Worm (Caenorhabditis elegans) whole organism, young adult: ENCODE measurements around the gene prx-12.

Experiments used
- B0019.2 ChIP-seq: fragments of 200-800 bp; sonication (Bioruptor generic); conservative IDR thresholded peaks from 2 replicates; pipeline ENCODE4 v1.3.6; 2022; ENCODE audit warnings: missing genetic modification reagents, missing genetic modification characterization, missing compliant biosample characterization
- B0261.1 ChIP-seq: sonication (generic microtip); optimal IDR thresholded peaks from 2 replicates; lab custom pipeline; 2016; ENCODE audit warnings: mild to moderate bottlenecking, missing genetic modification characterization, moderate library complexity, missing compliant biosample characterization
- B0336.3 ChIP-seq: fragments of 200-800 bp; sonication (Bioruptor generic); IDR thresholded peaks from 2 replicates; pipeline ENCODE4 v1.3.6; 2022; ENCODE audit warnings: missing genetic modification characterization, missing compliant biosample characterization
- F22D6.2 ChIP-seq: sonication (generic microtip); optimal IDR thresholded peaks from 2 replicates; lab custom pipeline; 2016; ENCODE audit warnings: mild to moderate bottlenecking, missing genetic modification characterization, missing compliant biosample characterization
- F23B12.7 ChIP-seq: sonication (generic microtip); optimal IDR thresholded peaks from 2 replicates; lab custom pipeline; 2017; ENCODE audit warnings: missing genetic modification characterization, mild to moderate bottlenecking, missing compliant biosample characterization, antibody characterized with exemption, moderate library complexity; ENCODE audit not compliant: insufficient read depth
- F37B4.10 ChIP-seq: fragments of 200-800 bp; sonication (Bioruptor generic); IDR thresholded peaks from 2 replicates; pipeline ENCODE4 v1.3.6; 2022; ENCODE audit warnings: missing genetic modification characterization, missing compliant biosample characterization
- F55B11.4 ChIP-seq: sonication (generic microtip); optimal IDR thresholded peaks from 2 replicates; lab custom pipeline; 2016; ENCODE audit warnings: missing compliant biosample characterization, missing genetic modification characterization, borderline replicate concordance; ENCODE audit not compliant: insufficient read depth
- T07F8.4 ChIP-seq: sonication (generic microtip); optimal IDR thresholded peaks from 2 replicates; lab custom pipeline; 2016; ENCODE audit warnings: mild to moderate bottlenecking, missing genetic modification characterization, moderate library complexity, missing compliant biosample characterization
- T26A5.8 ChIP-seq: sonication (generic microtip); optimal IDR thresholded peaks from 2 replicates; lab custom pipeline; 2016; ENCODE audit warnings: missing genetic modification characterization, missing compliant biosample characterization
- Y53F4B.3 ChIP-seq: fragments of 200-800 bp; sonication (Bioruptor generic); IDR thresholded peaks from 2 replicates; pipeline ENCODE4 v1.3.6; 2022; ENCODE audit warnings: missing genetic modification reagents, missing genetic modification characterization, missing compliant biosample characterization
- Y53G8AR.9 ChIP-seq: fragments of 200-800 bp; sonication (Bioruptor generic); conservative IDR thresholded peaks from 2 replicates; pipeline ENCODE4 v1.3.6; 2022; ENCODE audit warnings: missing genetic modification reagents, missing genetic modification characterization, missing compliant biosample characterization
- Y67H2A.10 ChIP-seq: fragments of 200-800 bp; sonication (Bioruptor generic); conservative IDR thresholded peaks from 2 replicates; pipeline ENCODE4 v1.3.6; 2022; ENCODE audit warnings: missing genetic modification reagents, missing genetic modification characterization, missing compliant biosample characterization
- ama-1 ChIP-seq, 3 experiments: fragments of 150-350 bp in 1 of 3; sonication (generic microtip) in 2 of 3; optimal IDR thresholded peaks; 2 replicates each; lab custom pipeline; 2014 to 2018; ENCODE audit warnings: missing biosample characterization in 2 of 3, missing genetic modification characterization in 2 of 3, missing genetic modification reagents in 2 of 3
- aptf-2 ChIP-seq: fragments of 200-800 bp; sonication (Bioruptor generic); conservative IDR thresholded peaks from 2 replicates; pipeline ENCODE4 v1.3.6; 2022; ENCODE audit warnings: missing genetic modification reagents, missing genetic modification characterization, missing compliant biosample characterization
- bed-1 ChIP-seq: fragments of 200-800 bp; sonication (Bioruptor generic); IDR thresholded peaks from 2 replicates; pipeline ENCODE4 v1.3.6; 2022; ENCODE audit warnings: missing genetic modification reagents, missing genetic modification characterization, missing compliant biosample characterization
- ceh-40 ChIP-seq: fragments of 200-800 bp; sonication (Bioruptor generic); IDR thresholded peaks from 2 replicates; pipeline ENCODE4 v1.3.6; 2022; ENCODE audit warnings: missing genetic modification characterization, missing compliant biosample characterization
- die-1 ChIP-seq: sonication (generic microtip); optimal IDR thresholded peaks from 2 replicates; lab custom pipeline; 2016; ENCODE audit warnings: missing genotype, mild to moderate bottlenecking, missing genetic modification characterization, missing compliant biosample characterization
- dox-1 ChIP-seq: fragments of 200-800 bp; sonication (Bioruptor generic); IDR thresholded peaks from 2 replicates; pipeline ENCODE4 v1.3.6; 2022; ENCODE audit warnings: missing genetic modification reagents, missing genetic modification characterization, missing compliant biosample characterization
- dpl-1 ChIP-seq: fragments of 150-350 bp; optimal IDR thresholded peaks from 2 replicates; lab custom pipeline; 2014; ENCODE audit warnings: missing biosample characterization, missing genetic modification reagents, missing genetic modification characterization
- egl-18 ChIP-seq: fragments of 200-800 bp; sonication (Bioruptor generic); IDR thresholded peaks from 2 replicates; pipeline ENCODE4 v1.3.6; 2022; ENCODE audit warnings: missing genetic modification reagents, missing genetic modification characterization, missing compliant biosample characterization
- egl-44 ChIP-seq: fragments of 200-800 bp; sonication (Bioruptor generic); IDR thresholded peaks from 2 replicates; pipeline ENCODE4 v1.3.6; 2022; ENCODE audit warnings: missing genetic modification reagents, missing genetic modification characterization, missing compliant biosample characterization
- egrh-3 ChIP-seq: fragments of 200-800 bp; sonication (Bioruptor generic); IDR thresholded peaks from 2 replicates; pipeline ENCODE4 v1.3.6; 2022; ENCODE audit warnings: missing genetic modification reagents, missing genetic modification characterization, missing compliant biosample characterization
- gei-17 ChIP-seq: fragments of 200-800 bp; sonication (Bioruptor generic); optimal IDR thresholded peaks from 2 replicates; lab custom pipeline; 2018; ENCODE audit warnings: mild to moderate bottlenecking, missing genetic modification characterization, missing compliant biosample characterization
- lin-35 ChIP-seq, 3 experiments: fragments of 150-350 bp in 2 of 3; sonication (generic microtip) in 1 of 3; optimal IDR thresholded peaks; 2 replicates each; lab custom pipeline; 2014 to 2018; ENCODE audit warnings: missing biosample characterization in 3 of 3, missing genetic modification characterization in 3 of 3, missing genetic modification reagents in 3 of 3
- lir-1 ChIP-seq: fragments of 200-800 bp; sonication (Bioruptor generic); conservative IDR thresholded peaks from 2 replicates; pipeline ENCODE4 v1.3.6; 2022; ENCODE audit warnings: missing genetic modification reagents, missing genetic modification characterization, missing compliant biosample characterization
- madf-8 ChIP-seq: fragments of 200-800 bp; sonication (Bioruptor generic); conservative IDR thresholded peaks from 2 replicates; pipeline ENCODE4 v1.3.6; 2022; ENCODE audit warnings: missing genetic modification reagents, missing genetic modification characterization, missing compliant biosample characterization
- mcd-1 ChIP-seq: fragments of 200-800 bp; sonication (Bioruptor generic); IDR thresholded peaks from 2 replicates; pipeline ENCODE4 v1.3.6; 2022; ENCODE audit warnings: missing genetic modification reagents, missing genetic modification characterization, missing compliant biosample characterization
- nfya-1 ChIP-seq: sonication (generic microtip); optimal IDR thresholded peaks from 2 replicates; lab custom pipeline; 2017; ENCODE audit warnings: antibody characterized with exemption, missing compliant biosample characterization, missing genetic modification characterization, borderline replicate concordance; ENCODE audit not compliant: insufficient read depth
- nhr-179 ChIP-seq: sonication (generic microtip); optimal IDR thresholded peaks from 2 replicates; lab custom pipeline; 2016; ENCODE audit warnings: mild to moderate bottlenecking, missing genetic modification characterization, missing compliant biosample characterization
- nhr-80 ChIP-seq: sonication (generic microtip); optimal IDR thresholded peaks from 2 replicates; lab custom pipeline; 2016; ENCODE audit warnings: missing genetic modification characterization, missing compliant biosample characterization
- nhr-90 ChIP-seq: sonication (generic microtip); optimal IDR thresholded peaks from 2 replicates; lab custom pipeline; 2016; ENCODE audit warnings: missing genotype, mild to moderate bottlenecking, missing genetic modification characterization, missing compliant biosample characterization
- rcor-1 ChIP-seq: fragments of 200-800 bp; sonication (Bioruptor generic); IDR thresholded peaks from 2 replicates; pipeline ENCODE4 v1.3.6; 2022; ENCODE audit warnings: missing genetic modification reagents, missing genetic modification characterization, missing compliant biosample characterization
- snpc-4 ChIP-seq, 5 experiments: fragments of 150-350 bp in 1 of 5; sonication (generic microtip) in 4 of 5; optimal IDR thresholded peaks; 2 replicates each; lab custom pipeline; 2014 to 2018; ENCODE audit warnings: missing genetic modification characterization in 5 of 5, missing biosample characterization in 3 of 5, antibody characterized with exemption in 2 of 5, mild to moderate bottlenecking in 2 of 5, missing compliant biosample characterization in 2 of 5, missing genotype in 2 of 5, moderate library complexity in 2 of 5, missing genetic modification reagents in 1 of 5
- tbx-9 ChIP-seq: sonication (generic microtip); optimal IDR thresholded peaks from 2 replicates; lab custom pipeline; 2016; ENCODE audit warnings: borderline replicate concordance, missing genetic modification characterization, inconsistent platforms, missing compliant biosample characterization
- tlf-1 ChIP-seq: fragments of 200-800 bp; sonication (Bioruptor generic); optimal IDR thresholded peaks from 2 replicates; lab custom pipeline; 2018; ENCODE audit warnings: mild to moderate bottlenecking, missing genetic modification characterization, missing compliant biosample characterization
- zfh-2 ChIP-seq: fragments of 200-800 bp; sonication (Bioruptor generic); conservative IDR thresholded peaks from 2 replicates; pipeline ENCODE4 v1.3.6; 2022; ENCODE audit warnings: missing genetic modification reagents, missing genetic modification characterization, missing compliant biosample characterization
- zim-3 ChIP-seq: sonication (generic microtip); optimal IDR thresholded peaks from 2 replicates; lab custom pipeline; 2017; ENCODE audit warnings: mild to moderate bottlenecking, missing genetic modification characterization, moderate library complexity, missing compliant biosample characterization
- ztf-25 ChIP-seq: fragments of 200-800 bp; sonication (Bioruptor generic); IDR thresholded peaks from 2 replicates; pipeline ENCODE4 v1.3.6; 2022; ENCODE audit warnings: missing genetic modification reagents, missing genetic modification characterization, missing compliant biosample characterization
- ztf-28 ChIP-seq: fragments of 200-800 bp; sonication (Bioruptor generic); IDR thresholded peaks from 2 replicates; pipeline ENCODE4 v1.3.6; 2022; ENCODE audit warnings: missing genetic modification reagents, missing genetic modification characterization, missing compliant biosample characterization
- ztf-6 ChIP-seq: fragments of 200-800 bp; sonication (Bioruptor generic); IDR thresholded peaks from 2 replicates; pipeline ENCODE4 v1.3.6; 2022; ENCODE audit warnings: missing genetic modification reagents, missing genetic modification characterization, missing compliant biosample characterization

Gene prx-12

DNA sequence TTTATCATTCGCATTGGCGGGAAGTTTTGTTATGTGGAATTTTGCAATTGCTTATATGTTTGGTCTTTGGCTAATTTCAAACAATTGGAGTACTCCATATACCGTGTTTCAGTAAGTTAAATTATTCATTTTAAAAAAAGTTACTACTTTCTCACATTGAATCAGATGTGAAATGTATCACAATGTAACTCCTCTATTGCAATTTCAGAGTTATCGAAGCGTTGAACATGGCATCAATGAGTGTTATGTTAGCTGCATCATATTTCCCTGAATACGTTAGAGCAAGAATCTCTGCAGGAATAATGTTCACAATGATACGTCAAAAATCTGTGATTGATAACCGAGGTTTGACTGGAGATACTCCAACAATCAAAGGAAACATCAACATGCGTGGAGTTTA, 37.2 kb upstream of the prx-12 start (continued):
- TF ChIP-seq ama-1 (optimal IDR thresholded peaks at IDR 0.05; lab: Kevin White, UChicago) = no peak
- TF ChIP-seq ama-1 (GFP tag; optimal IDR thresholded peaks at IDR 0.05; lab: Kevin White, UChicago) = no peak
- no peak for TF ChIP-seq F23B12.7 (tag; lab: Kevin White, UChicago)
- TF ChIP-seq, all 124 proteins: peak for 0

DNA sequence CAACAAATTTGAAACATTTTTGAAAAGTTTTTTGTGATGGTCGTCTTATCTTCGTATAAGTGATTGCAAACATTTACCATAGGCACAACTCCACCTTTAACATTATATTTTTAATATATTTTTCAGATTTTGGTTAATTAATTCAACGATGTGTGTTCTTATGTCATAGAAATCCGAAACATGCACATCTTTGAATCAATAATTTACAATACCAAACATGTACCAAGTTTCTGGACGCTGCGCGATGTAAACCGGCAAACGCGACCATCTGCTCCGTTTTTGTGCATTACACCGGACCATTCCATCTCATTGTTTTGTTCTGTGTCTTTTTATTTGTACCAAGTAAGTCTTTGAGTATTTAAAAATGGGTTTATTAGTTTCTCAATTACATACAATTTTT, 35.6 kb upstream of the prx-12 start, which contains the start of gene pgp-4:
pgp-4 (plus strand) TSS at position 301 of the 400 bp plus-strand sequence.
- TF ChIP-seq ztf-28 (GFP tag; lab: Robert Waterston, UW) (no peak), nhr-179 (tag; lab: Kevin White, UChicago) (no peak), mcd-1 (GFP tag; lab: Robert Waterston, UW) (no peak), ztf-6 (GFP tag; lab: Robert Waterston, UW) (no peak), die-1 (no peak), tbx-9 (tag; lab: Kevin White, UChicago) (no peak), nhr-90 (tag; lab: Kevin White, UChicago) (no peak), dox-1 (GFP tag; lab: Robert Waterston, UW) (no peak), F55B11.4 (tag; lab: Kevin White, UChicago) (no peak), gei-17 (GFP tag; lab: Kevin White, UChicago) (no peak)

DNA sequence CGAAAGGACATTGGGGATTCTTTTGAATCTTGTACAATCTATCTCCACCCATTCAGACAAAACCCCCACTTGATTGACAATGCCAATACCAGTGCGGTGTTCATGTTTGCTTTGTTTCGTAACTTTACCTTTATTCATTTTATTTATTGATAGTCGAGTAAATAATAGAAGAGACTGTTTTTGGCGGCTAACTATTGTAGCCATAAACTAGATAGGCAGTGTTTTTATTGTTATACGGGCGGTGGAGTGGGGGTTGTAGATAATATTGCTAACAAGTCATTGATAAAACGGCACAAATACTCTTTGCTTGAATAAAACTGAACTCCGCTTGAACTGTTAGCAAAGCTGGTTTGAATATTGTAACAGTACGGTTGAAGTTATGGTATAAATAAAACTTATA, 28.2 kb upstream of the prx-12 start:
- TF ChIP-seq egl-44 (no peak), ztf-25 (GFP tag; lab: Robert Waterston, UW) (no peak), ztf-28 (GFP tag; lab: Robert Waterston, UW) (no peak), egl-18 (no peak), Y67H2A.10 (no peak), aptf-2 (GFP tag; lab: Robert Waterston, UW) (no peak), ceh-40 (GFP tag; lab: Robert Waterston, UW) (no peak)

DNA sequence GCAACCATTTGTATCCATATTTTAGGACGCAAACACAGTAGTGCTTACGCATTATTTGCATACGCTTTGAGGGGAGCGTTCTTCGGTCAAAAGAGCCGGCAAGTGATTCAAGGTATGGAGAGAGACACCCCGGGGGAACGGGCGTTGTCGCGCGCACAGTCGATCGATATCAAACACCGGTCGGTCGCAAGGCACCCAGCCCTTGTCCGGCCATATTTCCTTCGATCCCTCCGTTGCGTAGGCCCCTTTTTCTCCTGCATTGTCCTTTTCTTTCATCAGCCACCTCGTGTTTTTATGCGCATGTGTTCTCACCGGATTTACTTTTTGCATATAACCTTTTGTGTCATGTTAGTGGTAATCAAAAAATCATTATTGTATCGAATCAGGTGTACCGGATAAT, 27.1 kb upstream of the prx-12 start:
- TF ChIP-seq F55B11.4 (tag; lab: Kevin White, UChicago) (no peak), rcor-1 (GFP tag; lab: Robert Waterston, UW) (no peak), B0019.2 (GFP tag; lab: Robert Waterston, UW) (no peak), F23B12.7 (tag; lab: Kevin White, UChicago) (no peak), zim-3 (no peak), nfya-1 (no peak), F22D6.2 (tag; lab: Kevin White, UChicago) (no peak), zfh-2 (GFP tag; lab: Robert Waterston, UW) (peak; percentile 73), egl-44 (0 out of 2 replicates have a peak, but pooled peaks have one; percentile 14), F37B4.10 (no peak), dpl-1 (GFP tag; lab: Kevin White, UChicago) (no peak), snpc-4 (GFP tag; optimal IDR thresholded peaks at IDR 0.05; lab: Kevin White, UChicago) (no peak), snpc-4 (tag; optimal IDR thresholded peaks at IDR 0.05; lab: Kevin White, UChicago) (no peak)
- TF ChIP-seq, all 124 proteins: peak for 2

DNA sequence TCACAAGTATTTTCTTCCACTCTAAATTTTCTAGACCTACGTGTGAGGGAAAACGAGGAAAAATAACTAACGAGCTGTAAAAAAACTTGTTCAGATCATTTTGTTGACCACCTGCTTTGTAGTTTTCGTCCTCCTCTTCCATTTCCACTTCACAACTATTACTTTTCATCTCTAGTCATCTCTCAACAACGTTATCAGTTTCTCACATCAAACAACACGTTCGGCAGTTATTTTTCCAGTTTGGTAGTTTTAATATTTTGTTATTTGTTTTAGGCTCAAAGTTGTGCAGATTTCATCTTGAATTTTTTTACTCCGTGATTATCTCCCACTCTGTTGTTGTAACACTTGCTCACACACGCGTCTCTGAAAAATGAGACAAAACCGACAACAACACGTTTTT, 26.0 kb upstream of the prx-12 start:
- no peak for TF ChIP-seq egrh-3 (GFP tag; lab: Robert Waterston, UW)
- peak; percentile 32 for TF ChIP-seq nhr-80 (tag; lab: Kevin White, UChicago)

DNA sequence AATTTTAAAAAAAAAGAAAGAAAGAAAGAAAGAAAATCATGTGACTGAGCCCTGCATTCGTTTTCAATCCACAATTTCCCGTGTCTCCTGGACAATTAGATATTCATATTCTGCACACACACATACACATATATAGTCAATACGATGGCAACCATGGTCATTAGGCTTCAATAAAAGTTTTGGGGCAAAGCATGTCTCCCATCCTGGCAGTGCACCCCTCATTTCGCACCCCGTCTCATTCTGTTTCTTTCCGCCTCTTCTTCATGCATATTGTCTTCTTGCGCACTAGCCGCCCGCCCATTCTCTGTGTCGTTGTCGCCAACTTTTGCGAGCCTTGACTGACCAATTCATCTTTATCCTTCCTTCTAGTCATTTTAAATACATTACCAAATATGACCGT, 25.5 kb upstream of the prx-12 start:
- no peak for TF ChIP-seq T26A5.8
- TF ChIP-seq Y53F4B.3 (GFP tag; lab: Robert Waterston, UW) = no peak
- TF ChIP-seq lin-35 (GFP tag; optimal IDR thresholded peaks at IDR 0.05; lab: Kevin White, UChicago) = no peak
- no peak for TF ChIP-seq B0261.1
- no peak for TF ChIP-seq lir-1
- no peak for TF ChIP-seq tlf-1
- no peak for TF ChIP-seq T07F8.4 (tag; lab: Kevin White, UChicago)
- no peak for TF ChIP-seq B0336.3 (GFP tag; lab: Robert Waterston, UW)
- TF ChIP-seq bed-1 (GFP tag; lab: Robert Waterston, UW) = no peak
- no peak for TF ChIP-seq Y53G8AR.9 (GFP tag; lab: Robert Waterston, UW)
- TF ChIP-seq madf-8 = no peak
